Worm (Caenorhabditis elegans) whole organism, L2 larva: Measurements from ENCODE around the gene znf-782.

ENCODE experiments used
- alr-1 ChIP-seq: fragments of 150-350 bp; optimal IDR thresholded peaks from 2 replicates; lab custom pipeline; 2014; ENCODE audit warnings: missing biosample characterization, missing genetic modification characterization
- ama-1 ChIP-seq: fragments of 150-350 bp; optimal IDR thresholded peaks from 2 replicates; lab custom pipeline; 2018; ENCODE audit warnings: inconsistent platforms
- fos-1 ChIP-seq: fragments of 150-350 bp; optimal IDR thresholded peaks from 2 replicates; lab custom pipeline; 2014; ENCODE audit warnings: missing biosample characterization, missing genetic modification characterization
- snpc-4 ChIP-seq: fragments of 150-350 bp; optimal IDR thresholded peaks from 2 replicates; lab custom pipeline; 2014; ENCODE audit warnings: missing biosample characterization, missing genetic modification characterization
- unc-62 ChIP-seq: fragments of 150-350 bp; optimal IDR thresholded peaks from 2 replicates; lab custom pipeline; 2014; ENCODE audit warnings: missing biosample characterization, missing genetic modification reagents, missing genetic modification characterization
- ztf-11 ChIP-seq: sonication (generic microtip); optimal IDR thresholded peaks from 2 replicates; lab custom pipeline; 2017; ENCODE audit warnings: missing biosample characterization, missing genetic modification characterization

DNA sequence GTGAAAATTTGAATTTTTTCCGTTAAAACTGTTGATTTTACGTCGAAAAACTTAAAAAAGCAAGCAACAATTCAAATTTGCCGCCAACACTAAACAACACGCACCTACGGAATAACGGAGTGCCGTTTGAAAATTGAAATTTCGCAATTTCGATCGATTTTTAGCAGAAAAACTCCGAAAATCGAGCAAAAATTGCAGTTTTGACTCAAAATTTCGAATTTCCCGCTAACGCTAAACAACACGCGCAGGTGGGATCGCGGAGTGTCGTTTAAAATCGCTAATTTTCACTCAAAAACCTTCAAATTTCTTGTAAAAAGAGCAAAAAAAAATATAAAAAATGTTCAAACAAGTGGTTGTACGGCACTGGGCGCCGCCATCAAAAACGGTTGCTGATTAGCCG lies 8.8 kb downstream of the znf-782 start:
- TF ChIP-seq fos-1 (no peak), alr-1 (tag; lab: Kevin White, UChicago) (no peak), ztf-11 (tag; lab: Kevin White, UChicago) (no peak), snpc-4 (tag; lab: Kevin White, UChicago) (no peak), unc-62 (GFP tag; lab: Kevin White, UChicago) (no peak), ama-1 (lab: Kevin White, UChicago) (no peak)
